Worm (Caenorhabditis elegans) whole organism, early embryonic: ENCODE results near the gene sru-30.

ENCODE experiments used
- B0310.2 ChIP-seq: sonication (generic microtip); optimal IDR thresholded peaks from 2 replicates; lab custom pipeline; 2016; ENCODE audit warnings: mild to moderate bottlenecking, missing genetic modification characterization, missing compliant biosample characterization
- ama-1 ChIP-seq: fragments of 150-350 bp; optimal IDR thresholded peaks from 2 replicates; lab custom pipeline; 2014
- flt-1 ChIP-seq: fragments of 200-800 bp; sonication (Bioruptor generic); IDR thresholded peaks from 2 replicates; pipeline ENCODE4 v1.3.6; 2022; ENCODE audit warnings: missing genetic modification characterization, missing compliant biosample characterization
- hmbx-1 ChIP-seq: sonication (generic microtip); optimal IDR thresholded peaks from 2 replicates; lab custom pipeline; 2016; ENCODE audit warnings: mild to moderate bottlenecking, missing genetic modification characterization, missing compliant biosample characterization
- hnd-1 ChIP-seq: sonication (generic microtip); optimal IDR thresholded peaks from 2 replicates; lab custom pipeline; 2016; ENCODE audit warnings: missing genetic modification characterization, missing compliant biosample characterization
- scrt-1 ChIP-seq: fragments of 200-800 bp; sonication (Bioruptor generic); IDR thresholded peaks from 2 replicates; pipeline ENCODE4 v1.3.6; 2022; ENCODE audit warnings: missing genetic modification characterization, missing compliant biosample characterization

DNA sequence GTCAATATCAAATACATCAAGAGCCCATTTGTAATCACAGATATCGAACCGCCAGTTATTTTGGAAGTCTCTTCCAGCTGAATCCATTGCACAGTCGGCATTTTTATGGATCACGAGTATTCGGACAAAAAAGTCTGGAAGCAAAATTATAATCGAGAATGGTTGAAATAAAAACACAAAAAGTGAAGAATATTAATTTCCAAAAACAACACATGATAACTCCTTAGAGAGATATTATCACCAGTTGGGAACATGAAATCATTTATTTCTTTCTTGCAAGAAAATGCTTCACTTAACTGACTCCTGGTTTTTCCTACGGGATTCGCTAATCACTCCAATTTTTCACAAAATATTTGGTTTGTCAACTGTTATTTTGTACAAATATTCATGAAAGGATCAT lies 10.5 kb downstream of the sru-30 start, which contains the start of gene str-2:
- no peak for TF ChIP-seq B0310.2 (tag; lab: Kevin White, UChicago)
- TF ChIP-seq ama-1 (lab: Kevin White, UChicago) = no peak
- TF ChIP-seq hmbx-1 (tag; lab: Kevin White, UChicago) = no peak
- no peak for TF ChIP-seq scrt-1
- no peak for TF ChIP-seq flt-1
- TF ChIP-seq hnd-1 (tag; lab: Kevin White, UChicago) = no peak
